Fruit fly (Drosophila melanogaster) Kc167 (cell line): ENCODE data around the gene mthl9.

Experiments used
- Myc ChIP-seq: fragments of >200 bp; optimal IDR thresholded peaks from 2 replicates; lab custom pipeline; 2017; ENCODE audit warnings: missing external identifiers
- Sin3A ChIP-seq: fragments of >200 bp; optimal IDR thresholded peaks from 2 replicates; lab custom pipeline; 2018; ENCODE audit warnings: missing external identifiers
- h ChIP-seq: fragments of >200 bp; optimal IDR thresholded peaks from 3 replicates; lab custom pipeline; 2018; ENCODE audit warnings: missing external identifiers

DNA sequence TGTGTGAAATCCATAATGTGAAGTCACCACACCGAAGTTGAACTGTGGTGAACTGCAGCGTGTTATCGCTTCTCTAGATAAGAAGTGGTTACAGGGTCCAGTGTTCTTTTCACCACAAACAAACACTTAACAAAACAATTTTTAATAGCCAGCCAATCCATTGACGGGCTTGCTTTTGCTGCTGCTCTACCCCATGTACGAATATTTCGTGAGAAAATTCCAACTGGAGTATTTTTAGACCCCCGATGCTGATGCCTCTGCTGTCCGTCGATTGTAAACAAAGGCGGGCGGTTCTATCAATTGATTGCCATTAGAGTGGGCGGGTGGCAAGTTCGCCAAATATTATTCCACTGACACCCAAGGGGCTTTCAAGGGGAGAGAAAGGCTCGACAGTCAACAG lies 7.0 kb upstream of the mthl9 start:
- TF ChIP-seq h: no peak
- no peak for TF ChIP-seq Sin3A (lab: Kevin White, UChicago)
- no peak for TF ChIP-seq Myc (lab: Kevin White, UChicago)
